Fruit fly (Drosophila melanogaster): ENCODE data around the gene ouib.

- TF ChIP-seq CG8478 (optimal IDR thresholded peaks at IDR 0.05) (no peak), CTCF (optimal IDR thresholded peaks at IDR 0.05) (no peak)
These were observed 44.7 kb upstream of the ouib start for dm6 chr3R:8680611-8681010.

Data from S2 (cell line).